Worm (Caenorhabditis elegans): ENCODE results near the gene Y81B9A.1.

Gene Y81B9A.1

DNA sequence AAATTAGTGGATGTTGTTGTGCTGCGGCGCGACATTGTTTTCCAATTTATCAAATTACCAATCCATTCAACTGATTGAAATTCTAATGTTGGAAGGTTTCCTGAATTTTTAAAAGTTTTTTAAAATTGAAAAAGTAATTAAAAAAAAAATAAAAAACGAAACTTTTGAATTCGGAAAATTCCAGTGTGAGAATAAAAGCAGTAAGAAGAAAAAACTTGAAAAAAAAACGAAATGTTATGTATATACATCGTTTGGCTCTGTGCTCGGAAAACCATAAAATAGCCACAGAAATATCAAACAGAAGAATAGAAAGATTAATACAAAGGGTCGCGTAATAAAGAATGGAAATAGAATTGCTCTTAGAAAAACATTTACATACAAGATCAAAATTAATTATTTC, 39.8 kb downstream of the Y81B9A.1 start, which contains the start of gene vav-1:
TSS of gene vav-1 (minus strand) at position 101 of the 400 bp plus-strand sequence.
- TF ChIP-seq nhr-11 (tag; optimal IDR thresholded peaks at IDR 0.05) (no peak), saeg-2 (GFP tag; IDR thresholded peaks at IDR 0.05) (no peak), ZK546.5 (tag; optimal IDR thresholded peaks at IDR 0.05) (no peak), ceh-32 (tag; optimal IDR thresholded peaks at IDR 0.05; ENCODE audit: poor library complexity) (no peak), nhr-77 (tag; optimal IDR thresholded peaks at IDR 0.05) (no peak), nhr-237 (tag; optimal IDR thresholded peaks at IDR 0.05) (no peak), ceh-20 (GFP tag; IDR thresholded peaks at IDR 0.05) (no peak), ztf-7 (tag; optimal IDR thresholded peaks at IDR 0.05) (no peak), nhr-41 (GFP tag; IDR thresholded peaks at IDR 0.05) (no peak), fkh-10 (GFP tag; optimal IDR thresholded peaks at IDR 0.05) (no peak), F44E2.7 (GFP tag; IDR thresholded peaks at IDR 0.05) (no peak), ces-1 (GFP tag; optimal IDR thresholded peaks at IDR 0.05) (no peak), dve-1 (tag; optimal IDR thresholded peaks at IDR 0.05; ENCODE audit: insufficient read depth) (no peak), sdz-12 (GFP tag; optimal IDR thresholded peaks at IDR 0.05) (no peak), mxl-3 (GFP tag; optimal IDR thresholded peaks at IDR 0.05) (no peak), lin-1 (GFP tag; IDR thresholded peaks at IDR 0.05) (no peak), lin-15B (tag; optimal IDR thresholded peaks at IDR 0.05) (no peak), spr-3 (GFP tag; optimal IDR thresholded peaks at IDR 0.05) (no peak), rbr-2 (tag; optimal IDR thresholded peaks at IDR 0.05) (no peak), Y105C5A.15 (GFP tag; IDR thresholded peaks at IDR 0.05) (no peak)

DNA sequence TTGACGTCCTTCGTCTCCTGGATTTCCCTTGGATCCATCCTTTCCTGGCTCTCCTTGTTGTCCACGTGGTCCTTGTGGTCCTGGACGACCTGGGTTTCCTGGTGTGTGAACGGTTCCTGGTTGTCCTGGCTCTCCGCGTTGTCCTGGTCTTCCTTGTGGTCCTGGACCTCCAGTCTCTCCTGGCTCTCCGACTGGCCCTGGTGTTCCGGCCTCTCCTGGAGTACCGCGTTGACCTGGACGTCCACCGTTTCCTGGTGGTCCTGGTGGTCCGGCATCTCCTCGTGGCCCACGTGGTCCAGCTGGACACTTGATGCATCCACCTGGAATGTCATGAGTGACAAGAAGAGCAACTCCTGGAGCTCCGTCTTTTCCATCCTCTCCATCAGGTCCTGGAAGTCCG, 41.6 kb downstream of the Y81B9A.1 start:
- TF ChIP-seq T20F7.1 (GFP tag; optimal IDR thresholded peaks at IDR 0.05), result no peak
- no peak for TF ChIP-seq mdl-1 (tag; optimal IDR thresholded peaks at IDR 0.05)
- peak; percentile 22 for TF ChIP-seq nhr-48 (tag; optimal IDR thresholded peaks at IDR 0.05)
- no peak for TF ChIP-seq duxl-1 (tag; optimal IDR thresholded peaks at IDR 0.05; ENCODE audit: poor library complexity)
- TF ChIP-seq unc-130 (GFP tag; optimal IDR thresholded peaks at IDR 0.05), result no peak
- TF ChIP-seq F37D6.2 (tag; optimal IDR thresholded peaks at IDR 0.05), result no peak
- no peak for TF ChIP-seq ceh-28 (tag; optimal IDR thresholded peaks at IDR 0.05)
- TF ChIP-seq nhr-102 (tag; optimal IDR thresholded peaks at IDR 0.05), result peak; percentile 49
- TF ChIP-seq ceh-32 (tag; optimal IDR thresholded peaks at IDR 0.05; ENCODE audit: poor library complexity), result no peak
- no peak for TF ChIP-seq lir-3 (tag; optimal IDR thresholded peaks at IDR 0.05)
- TF ChIP-seq T26A8.4 (GFP tag; IDR thresholded peaks at IDR 0.05), result peak; percentile 57
- TF ChIP-seq gei-8 (GFP tag; optimal IDR thresholded peaks at IDR 0.05), result no peak
- no peak for TF ChIP-seq nhr-10 (tag; optimal IDR thresholded peaks at IDR 0.05)
- peak; percentile 94 for TF ChIP-seq set-16 (GFP tag; IDR thresholded peaks at IDR 0.05)
- no peak for TF ChIP-seq mdt-29 (GFP tag; IDR thresholded peaks at IDR 0.05)
- TF ChIP-seq zfp-3 (GFP tag; conservative IDR thresholded peaks at IDR 0.05), result no peak
- peak; percentile 27 for TF ChIP-seq spr-1 (tag; optimal IDR thresholded peaks at IDR 0.05)
- TF ChIP-seq mxl-3 (GFP tag; optimal IDR thresholded peaks at IDR 0.05), result peak; percentile 5
- no peak for TF ChIP-seq zfp-2 (tag; optimal IDR thresholded peaks at IDR 0.05)
- TF ChIP-seq hmg-1.1 (GFP tag; IDR thresholded peaks at IDR 0.05), result no peak
- no peak for TF ChIP-seq sdz-12 (GFP tag; optimal IDR thresholded peaks at IDR 0.05)
- no peak for TF ChIP-seq daf-16 (GFP tag; optimal IDR thresholded peaks at IDR 0.05)
- no peak for TF ChIP-seq daf-16 (tag; optimal IDR thresholded peaks at IDR 0.05)
- no peak for TF ChIP-seq F49E8.2 (tag; optimal IDR thresholded peaks at IDR 0.05; ENCODE audit: borderline replicate concordance)
- TF ChIP-seq Y105C5A.15 (GFP tag; IDR thresholded peaks at IDR 0.05), result no peak
- TF ChIP-seq attf-4 (tag; optimal IDR thresholded peaks at IDR 0.05), result no peak
- peak; percentile 4 for TF ChIP-seq Y5F2A.4 (GFP tag; optimal IDR thresholded peaks at IDR 0.05)

All from whole organism, L4 larva.